Worm (Caenorhabditis elegans): ENCODE data around the gene C05B5.1.

The C05B5.1 gene

ce11 chrIII:10001060-10001459 lies 12.8 kb upstream of the C05B5.1 start, which contains the start of gene C05B5.5:
C05B5.5 (plus strand) TSS chrIII:10001360.
- TF ChIP-seq skn-1 (tag; optimal IDR thresholded peaks at IDR 0.05) (no peak), mab-9 (GFP tag; IDR thresholded peaks at IDR 0.05) (no peak), ama-1 (optimal IDR thresholded peaks at IDR 0.05) (no peak), rnt-1 (tag; optimal IDR thresholded peaks at IDR 0.05) (no peak), lin-14 (GFP tag; optimal IDR thresholded peaks at IDR 0.05) (no peak)

DNA sequence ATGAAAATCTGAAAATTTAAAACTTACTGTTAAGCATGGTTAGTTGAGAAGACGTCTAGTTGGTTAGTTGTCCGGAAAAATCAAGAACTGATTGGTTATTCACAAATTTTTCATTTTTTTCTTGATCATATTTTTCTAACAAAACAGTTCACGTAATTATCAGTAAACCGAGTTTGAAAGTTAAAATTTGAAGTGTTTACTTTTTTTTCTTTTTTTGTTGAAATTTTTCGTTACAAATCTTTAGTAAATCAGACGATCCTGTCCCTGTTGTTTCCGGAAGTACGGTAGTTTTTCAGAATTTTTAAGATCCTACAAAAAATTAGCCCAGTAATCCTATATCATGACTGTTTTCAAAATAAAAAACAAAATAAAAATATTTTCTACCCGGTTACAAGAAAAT lies 12.2 kb upstream of the C05B5.1 start, which contains the start of gene C05B5.2:
C05B5.2 (minus strand) TSS at position 101 of the 400 bp plus-strand sequence.
- TF ChIP-seq nhr-77 (tag; optimal IDR thresholded peaks at IDR 0.05) (no peak), mab-9 (GFP tag; IDR thresholded peaks at IDR 0.05) (no peak), tlp-1 (tag; optimal IDR thresholded peaks at IDR 0.05) (no peak), Y116A8C.19 (tag; optimal IDR thresholded peaks at IDR 0.05; ENCODE audit: borderline replicate concordance) (no peak), ceh-88 (GFP tag; IDR thresholded peaks at IDR 0.05) (no peak), egl-13 (tag; optimal IDR thresholded peaks at IDR 0.05) (no peak), ceh-90 (tag; optimal IDR thresholded peaks at IDR 0.05) (no peak), ztf-4 (tag; optimal IDR thresholded peaks at IDR 0.05) (no peak), sox-4 (tag; optimal IDR thresholded peaks at IDR 0.05) (no peak), lsy-2 (tag; optimal IDR thresholded peaks at IDR 0.05) (no peak), nhr-11 (tag; optimal IDR thresholded peaks at IDR 0.05) (no peak), nhr-76 (tag; optimal IDR thresholded peaks at IDR 0.05) (no peak), elt-2 (tag; optimal IDR thresholded peaks at IDR 0.05) (no peak), C04F5.9 (tag; optimal IDR thresholded peaks at IDR 0.05) (no peak), sup-37 (GFP tag; optimal IDR thresholded peaks at IDR 0.05) (no peak), isw-1 (GFP tag; IDR thresholded peaks at IDR 0.05) (no peak), skn-1 (tag; optimal IDR thresholded peaks at IDR 0.05) (no peak), nhr-28 (tag; optimal IDR thresholded peaks at IDR 0.05) (no peak), sptf-1 (tag; optimal IDR thresholded peaks at IDR 0.05) (no peak), mdl-1 (tag; optimal IDR thresholded peaks at IDR 0.05) (no peak)

ce11 chrIII:9999235-9999634 lies 11.0 kb upstream of the C05B5.1 start, which contains the start of gene C05B5.17:
C05B5.17 (minus strand) TSS chrIII:9999335.
- TF ChIP-seq zip-4 (GFP tag; optimal IDR thresholded peaks at IDR 0.05) (no peak), fos-1 (tag; optimal IDR thresholded peaks at IDR 0.05) (no peak), rnt-1 (tag; optimal IDR thresholded peaks at IDR 0.05) (no peak), lin-39 (tag; optimal IDR thresholded peaks at IDR 0.05) (no peak), grh-1 (GFP tag; IDR thresholded peaks at IDR 0.05) (no peak), F16B12.6 (tag; optimal IDR thresholded peaks at IDR 0.05) (no peak), nhr-90 (tag; optimal IDR thresholded peaks at IDR 0.05; ENCODE audit: poor library complexity) (no peak), mdl-1 (tag; optimal IDR thresholded peaks at IDR 0.05) (no peak), unc-130 (tag; optimal IDR thresholded peaks at IDR 0.05) (no peak), hlh-17 (GFP tag; optimal IDR thresholded peaks at IDR 0.05; ENCODE audit: borderline replicate concordance) (no peak)

DNA sequence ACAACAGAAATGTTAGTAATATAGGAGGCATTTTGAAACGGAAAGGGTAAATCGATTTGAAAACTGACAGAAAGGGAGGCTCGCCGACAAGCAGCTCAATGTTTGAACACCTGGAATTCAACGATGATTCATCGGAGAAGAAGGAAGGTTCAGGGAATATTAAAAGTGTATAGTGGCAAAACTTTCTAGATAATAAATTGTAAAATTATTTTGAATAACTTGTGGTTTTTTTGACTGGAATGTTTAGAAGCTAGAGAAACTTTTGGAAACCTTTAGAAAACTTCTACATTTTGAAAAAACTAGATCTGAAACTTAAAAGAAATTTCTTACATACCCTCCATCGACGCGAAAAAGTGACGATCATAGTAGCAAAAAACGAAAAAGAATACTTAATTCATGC lies 9.6 kb upstream of the C05B5.1 start, which contains the start of gene pqn-8:
pqn-8 (minus strand) TSS at position 101 of the 400 bp plus-strand sequence.
- TF ChIP-seq tlp-1 (tag; optimal IDR thresholded peaks at IDR 0.05) (no peak), sptf-1 (tag; optimal IDR thresholded peaks at IDR 0.05) (no peak), elt-2 (tag; optimal IDR thresholded peaks at IDR 0.05) (no peak), nhr-47 (tag; optimal IDR thresholded peaks at IDR 0.05) (no peak), mab-9 (GFP tag; IDR thresholded peaks at IDR 0.05) (no peak), C16A3.4 (tag; optimal IDR thresholded peaks at IDR 0.05) (no peak), unc-98 (GFP tag; IDR thresholded peaks at IDR 0.05) (no peak), efl-1 (optimal IDR thresholded peaks at IDR 0.05) (no peak), efl-1 (GFP tag; optimal IDR thresholded peaks at IDR 0.05 in 1 of 2) (no peak), nhr-28 (tag; optimal IDR thresholded peaks at IDR 0.05) (no peak), nhr-12 (tag; optimal IDR thresholded peaks at IDR 0.05) (no peak), fos-1 (tag; optimal IDR thresholded peaks at IDR 0.05) (no peak), elt-3 (tag; optimal IDR thresholded peaks at IDR 0.05) (no peak), dsc-1 (tag; optimal IDR thresholded peaks at IDR 0.05) (no peak), blmp-1 (tag; optimal IDR thresholded peaks at IDR 0.05) (no peak), nhr-90 (tag; optimal IDR thresholded peaks at IDR 0.05; ENCODE audit: poor library complexity) (no peak), F16B12.6 (tag; optimal IDR thresholded peaks at IDR 0.05) (no peak), nhr-20 (tag; optimal IDR thresholded peaks at IDR 0.05) (no peak), lir-3 (tag; optimal IDR thresholded peaks at IDR 0.05; ENCODE audit: poor library complexity) (no peak), ama-1 (optimal IDR thresholded peaks at IDR 0.05) (no peak)

Data from whole organism, L1 larva.